Worm (Caenorhabditis elegans): ENCODE measurements around the gene F31B9.3.

- TF ChIP-seq lin-15B (tag; optimal IDR thresholded peaks at IDR 0.05) (no peak), lin-39 (tag; optimal IDR thresholded peaks at IDR 0.05) (no peak), lsy-2 (tag; optimal IDR thresholded peaks at IDR 0.05) (no peak), ets-5 (GFP tag; IDR thresholded peaks at IDR 0.05) (no peak)
Measured at ce11 chrX:15917000-15917399, 6.5 kb upstream of the F31B9.3 start, which contains the start of the genes F31B9.4 and F31B9.2.

Data from whole organism, L1 larva.